Fruit fly (Drosophila melanogaster) whole organism, embryonic: ENCODE results near the gene CG1635.

Source experiments
- Atf6 ChIP-seq: fragments of 200-800 bp; sonication (Bioruptor generic); IDR thresholded peaks from 2 replicates; pipeline ENCODE4 v1.3.6; 2022; ENCODE audit warnings: missing biosample characterization, missing genetic modification characterization
- CG10274 ChIP-seq: fragments of 200-800 bp; sonication (Bioruptor generic); optimal IDR thresholded peaks from 3 replicates; lab custom pipeline; 2017; ENCODE audit warnings: missing biosample characterization, mild to moderate bottlenecking, missing genetic modification characterization
- CG11247 ChIP-seq: fragments of 200-800 bp; sonication (Bioruptor generic); IDR thresholded peaks from 2 replicates; pipeline ENCODE4 v1.3.6; 2022; ENCODE audit warnings: missing biosample characterization, missing genetic modification characterization
- CG11504 ChIP-seq: fragments of 200-800 bp; sonication (Bioruptor generic); optimal IDR thresholded peaks from 3 replicates; lab custom pipeline; 2019; ENCODE audit warnings: missing biosample characterization, mild to moderate bottlenecking, missing genetic modification characterization, moderate library complexity
- CG14050 ChIP-seq: fragments of 200-800 bp; sonication (Bioruptor generic); IDR thresholded peaks from 3 replicates; pipeline ENCODE4 v1.3.6; 2022; ENCODE audit warnings: missing biosample characterization, missing genetic modification characterization
- CG15479 ChIP-seq: fragments of 200-800 bp; sonication (Bioruptor generic); optimal IDR thresholded peaks from 3 replicates; lab custom pipeline; 2019; ENCODE audit warnings: missing biosample characterization, mild to moderate bottlenecking, missing genetic modification characterization, moderate library complexity
- CG17361 ChIP-seq: fragments of 200-800 bp; sonication (Bioruptor generic); IDR thresholded peaks from 3 replicates; pipeline ENCODE4 v1.3.6; 2022; ENCODE audit warnings: missing biosample characterization, missing genetic modification characterization
- CG2712 ChIP-seq: fragments of 200-800 bp; optimal IDR thresholded peaks from 3 replicates; lab custom pipeline; 2019; ENCODE audit warnings: missing biosample characterization, mild to moderate bottlenecking, missing genetic modification characterization, moderate library complexity
- CG31441 ChIP-seq: fragments of 200-800 bp; sonication (Bioruptor generic); IDR thresholded peaks from 2 replicates; pipeline ENCODE4 v1.3.6; 2022; ENCODE audit warnings: missing biosample characterization, missing genetic modification characterization
- CG3995 ChIP-seq: fragments of 200-800 bp; sonication (Bioruptor generic); optimal IDR thresholded peaks from 3 replicates; lab custom pipeline; 2016; ENCODE audit warnings: missing biosample characterization, missing genetic modification characterization
- CG42726 ChIP-seq: fragments of 200-800 bp; sonication (Bioruptor generic); IDR thresholded peaks from 2 replicates; pipeline ENCODE4 v1.3.6; 2022; ENCODE audit warnings: missing biosample characterization, missing genetic modification characterization; ENCODE audit not compliant: partially characterized antibody
- CG5180 ChIP-seq: fragments of 200-800 bp; sonication (Bioruptor generic); optimal IDR thresholded peaks from 3 replicates; lab custom pipeline; 2017; ENCODE audit warnings: missing biosample characterization, missing genetic modification characterization, mild to moderate bottlenecking, moderate library complexity, missing genetic modification reagents
- CG6254 ChIP-seq: fragments of 200-800 bp; sonication (Bioruptor generic); optimal IDR thresholded peaks from 3 replicates; lab custom pipeline; 2017; ENCODE audit warnings: mild to moderate bottlenecking, missing biosample characterization, missing genetic modification reagents, missing genetic modification characterization
- CG6765 ChIP-seq: fragments of 200-800 bp; sonication (Bioruptor generic); optimal IDR thresholded peaks from 3 replicates; lab custom pipeline; 2017; ENCODE audit warnings: missing biosample characterization, mild to moderate bottlenecking, missing genetic modification characterization
- CG6813 ChIP-seq: fragments of 200-800 bp; sonication (Bioruptor generic); optimal IDR thresholded peaks from 2 replicates; lab custom pipeline; 2017; ENCODE audit warnings: missing biosample characterization, missing genetic modification characterization, mild to moderate bottlenecking, moderate library complexity, missing genetic modification reagents
- CG7963 ChIP-seq: fragments of 200-800 bp; sonication (Bioruptor generic); IDR thresholded peaks from 3 replicates; pipeline ENCODE4 v1.3.6; 2022; ENCODE audit warnings: missing biosample characterization, missing genetic modification characterization; ENCODE audit not compliant: partially characterized antibody
- CHES-1-like ChIP-seq: fragments of 200-800 bp; sonication (Bioruptor generic); optimal IDR thresholded peaks from 2 replicates; lab custom pipeline; 2016; ENCODE audit warnings: missing biosample characterization, missing genetic modification characterization
- ERR ChIP-seq: fragments of 200-800 bp; sonication (Bioruptor generic); optimal IDR thresholded peaks from 2 replicates; lab custom pipeline; 2016; ENCODE audit warnings: missing biosample characterization, missing genetic modification characterization
- GATAe ChIP-seq: fragments of 200-800 bp; sonication (Bioruptor generic); conservative IDR thresholded peaks from 2 replicates; pipeline ENCODE4 v1.3.6; 2022; ENCODE audit warnings: missing biosample characterization, missing genetic modification characterization
- HLH3B ChIP-seq: fragments of 200-800 bp; sonication (Bioruptor generic); IDR thresholded peaks from 2 replicates; pipeline ENCODE4 v1.3.6; 2022; ENCODE audit warnings: missing biosample characterization, missing genetic modification characterization
- Lhr ChIP-seq: fragments of 200-800 bp; sonication (Bioruptor generic); optimal IDR thresholded peaks from 3 replicates; lab custom pipeline; 2017; ENCODE audit warnings: mild to moderate bottlenecking, missing biosample characterization, missing genetic modification reagents, missing genetic modification characterization
- Mes4 ChIP-seq: fragments of 200-800 bp; sonication (Bioruptor generic); optimal IDR thresholded peaks from 2 replicates; lab custom pipeline; 2016; ENCODE audit warnings: missing biosample characterization, missing genetic modification characterization
- NFAT ChIP-seq: fragments of 200-800 bp; sonication (Bioruptor generic); IDR thresholded peaks from 2 replicates; pipeline ENCODE4 v1.3.6; 2022; ENCODE audit warnings: missing biosample characterization, missing genetic modification characterization
- Nf-YA ChIP-seq: fragments of 200-800 bp; sonication (Bioruptor generic); IDR thresholded peaks from 2 replicates; pipeline ENCODE4 v1.3.6; 2022; ENCODE audit warnings: missing biosample characterization, missing genetic modification characterization
- PHDP ChIP-seq: fragments of 200-800 bp; sonication (Bioruptor generic); optimal IDR thresholded peaks from 3 replicates; lab custom pipeline; 2018; ENCODE audit warnings: missing biosample characterization, mild to moderate bottlenecking, missing genetic modification characterization, moderate library complexity
- Six4 ChIP-seq: fragments of 200-800 bp; sonication (Bioruptor generic); optimal IDR thresholded peaks from 2 replicates; lab custom pipeline; 2016; ENCODE audit warnings: missing biosample characterization, missing genetic modification characterization
- Stat92E ChIP-seq, 3 experiments: fragments of >200 bp in 2 of 3; fragments of 200-800 bp in 1 of 3; sonication (Bioruptor generic) in 1 of 3; optimal IDR thresholded peaks; 2 replicates each; lab custom pipeline; 2017 to 2019; ENCODE audit warnings: missing biosample characterization in 3 of 3, missing genetic modification characterization in 3 of 3, mild to moderate bottlenecking in 1 of 3, moderate library complexity in 1 of 3
- Vsx1 ChIP-seq: fragments of 200-800 bp; sonication (Bioruptor generic); optimal IDR thresholded peaks from 2 replicates; lab custom pipeline; 2017; ENCODE audit warnings: missing biosample characterization, mild to moderate bottlenecking, missing genetic modification characterization, missing genetic modification reagents
- bigmax ChIP-seq: fragments of 200-800 bp; sonication (Bioruptor generic); optimal IDR thresholded peaks from 2 replicates; lab custom pipeline; 2018; ENCODE audit warnings: missing biosample characterization, mild to moderate bottlenecking, missing genetic modification characterization
- cas ChIP-seq: fragments of 200-800 bp; sonication (Bioruptor generic); IDR thresholded peaks from 2 replicates; pipeline ENCODE4 v1.3.6; 2022; ENCODE audit warnings: missing biosample characterization, missing genetic modification characterization
- cato ChIP-seq: fragments of 200-800 bp; sonication (Bioruptor generic); optimal IDR thresholded peaks from 2 replicates; lab custom pipeline; 2016; ENCODE audit warnings: missing biosample characterization, missing genetic modification characterization, borderline replicate concordance
- crp ChIP-seq, 2 experiments: fragments of 200-800 bp; sonication (Bioruptor generic); optimal IDR thresholded peaks; 2 replicates in 1 of 2; 3 replicates in 1 of 2; lab custom pipeline; 2017; ENCODE audit warnings: missing biosample characterization in 2 of 2, missing genetic modification characterization in 2 of 2, mild to moderate bottlenecking in 1 of 2, moderate library complexity in 1 of 2
- dati ChIP-seq: fragments of 200-800 bp; sonication (Bioruptor generic); IDR thresholded peaks from 2 replicates; pipeline ENCODE4 v1.3.6; 2022; ENCODE audit warnings: missing biosample characterization, missing genetic modification characterization
- fru ChIP-seq: fragments of >200 bp; optimal IDR thresholded peaks from 2 replicates; lab custom pipeline; 2017
- lmd ChIP-seq: fragments of 200-800 bp; sonication (Bioruptor generic); IDR thresholded peaks from 2 replicates; pipeline ENCODE4 v1.3.6; 2022; ENCODE audit warnings: missing biosample characterization, missing genetic modification characterization
- lov ChIP-seq, 2 experiments: fragments of 200-800 bp in 1 of 2; fragments of >200 bp in 1 of 2; sonication (Bioruptor generic) in 1 of 2; IDR thresholded peaks in 1 of 2; optimal IDR thresholded peaks in 1 of 2; 2 replicates in 1 of 2; 3 replicates in 1 of 2; pipeline versions ENCODE4 v1.3.6 to Lab custom; 2017 to 2022; ENCODE audit warnings: missing biosample characterization in 1 of 2, missing genetic modification characterization in 1 of 2
- oc ChIP-seq: fragments of 200-800 bp; sonication (Bioruptor generic); optimal IDR thresholded peaks from 2 replicates; lab custom pipeline; 2018; ENCODE audit warnings: missing biosample characterization, mild to moderate bottlenecking, missing genetic modification characterization, moderate library complexity
- org-1 ChIP-seq: fragments of 200-800 bp; sonication (Bioruptor generic); optimal IDR thresholded peaks from 2 replicates; lab custom pipeline; 2017; ENCODE audit warnings: missing biosample characterization, missing genetic modification characterization
- pfk ChIP-seq: fragments of 200-800 bp; sonication (Bioruptor generic); optimal IDR thresholded peaks from 2 replicates; lab custom pipeline; 2018; ENCODE audit warnings: missing biosample characterization, mild to moderate bottlenecking, missing genetic modification characterization, moderate library complexity
- psq ChIP-seq: fragments of 200-800 bp; sonication (Bioruptor generic); optimal IDR thresholded peaks from 2 replicates; lab custom pipeline; 2017; ENCODE audit warnings: missing biosample characterization, missing genetic modification characterization
- sc ChIP-seq, 3 experiments: fragments of >200 bp in 2 of 3; fragments of 200-800 bp in 1 of 3; sonication (Bioruptor generic) in 1 of 3; optimal IDR thresholded peaks; 2 replicates in 2 of 3; 3 replicates in 1 of 3; lab custom pipeline; 2017; ENCODE audit warnings: mild to moderate bottlenecking in 1 of 3, missing biosample characterization in 1 of 3, missing genetic modification characterization in 1 of 3, missing genetic modification reagents in 1 of 3
- sima ChIP-seq: fragments of 200-800 bp; sonication (Bioruptor generic); optimal IDR thresholded peaks from 2 replicates; lab custom pipeline; 2016; ENCODE audit warnings: missing biosample characterization, missing genetic modification characterization
- so ChIP-seq: fragments of 200-800 bp; sonication (Bioruptor generic); IDR thresholded peaks from 3 replicates; pipeline ENCODE4 v1.3.6; 2022; ENCODE audit warnings: missing biosample characterization, missing genetic modification characterization
- ssp ChIP-seq: fragments of 200-800 bp; sonication (Bioruptor generic); IDR thresholded peaks from 2 replicates; pipeline ENCODE4 v1.3.6; 2022; ENCODE audit warnings: missing biosample characterization, missing genetic modification characterization
- tna ChIP-seq: fragments of 200-800 bp; sonication (Bioruptor generic); IDR thresholded peaks from 2 replicates; pipeline ENCODE4 v1.3.6; 2022; ENCODE audit warnings: missing biosample characterization, missing genetic modification characterization; ENCODE audit not compliant: partially characterized antibody
- toy ChIP-seq: fragments of 200-800 bp; sonication (Bioruptor generic); IDR thresholded peaks from 2 replicates; pipeline ENCODE4 v1.3.6; 2022; ENCODE audit warnings: missing biosample characterization, missing genetic modification characterization
- ttk ChIP-seq: fragments of 200-800 bp; sonication (Bioruptor generic); IDR thresholded peaks from 2 replicates; pipeline ENCODE4 v2.1.2; 2022; ENCODE audit warnings: missing biosample characterization, missing genetic modification characterization
- zfh1 ChIP-seq: fragments of 200-800 bp; sonication (Bioruptor generic); IDR thresholded peaks from 3 replicates; pipeline ENCODE4 v1.3.6; 2022; ENCODE audit warnings: missing biosample characterization, missing genetic modification characterization
- zfh2 ChIP-seq: fragments of 200-800 bp; sonication (Bioruptor generic); optimal IDR thresholded peaks from 2 replicates; lab custom pipeline; 2016; ENCODE audit warnings: missing biosample characterization, missing genetic modification characterization

CG1635 gene

DNA sequence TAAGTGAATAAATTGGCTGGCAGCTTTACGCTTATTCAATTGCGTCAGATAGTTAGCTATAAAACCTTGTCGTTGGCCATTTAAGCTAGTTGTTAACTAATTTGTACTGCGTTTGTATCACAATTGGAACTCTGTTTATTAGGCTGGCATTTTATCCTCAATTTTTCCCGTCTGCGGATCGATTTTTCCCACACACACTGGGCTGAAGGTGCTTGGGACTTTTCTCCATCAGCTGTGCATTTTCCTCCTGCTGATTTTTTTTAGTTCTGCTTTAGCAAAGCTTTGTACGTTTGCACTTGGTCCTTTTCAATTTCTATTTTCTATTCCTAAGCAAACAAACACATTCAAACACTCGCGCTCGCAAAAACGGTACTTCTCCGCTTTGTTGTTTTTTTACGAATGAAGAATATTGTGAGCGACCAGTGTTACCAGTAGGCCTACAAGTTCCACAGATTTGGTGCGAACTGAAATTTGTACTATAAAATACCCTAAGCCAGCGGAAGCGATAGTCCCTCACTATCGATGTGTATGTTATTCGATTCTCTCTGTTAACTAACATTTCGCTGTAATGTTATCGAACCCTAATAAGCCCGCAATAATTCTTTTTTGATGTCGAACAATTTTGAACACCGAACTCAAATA, 21.1 kb downstream of the CG1635 start (continued):
- TF ChIP-seq CG11504 (tag; lab: Kevin White, UChicago) (peak; percentile 24), HLH3B (no peak), crp (GFP tag; optimal IDR thresholded peaks at IDR 0.05; lab: Kevin White, UChicago) (peak in 1 of 2 experiments; percentile 26), CG17361 (no peak), CG14050 (GFP tag; lab: Robert Waterston, UW) (no peak), Mes4 (GFP tag; lab: Kevin White, UChicago) (peak; percentile 17), sima (GFP tag; lab: Kevin White, UChicago) (no peak), CG2712 (tag; lab: Kevin White, UChicago) (peak; percentile 40), cato (GFP tag; lab: Kevin White, UChicago) (no peak), NFAT (GFP tag; lab: Robert Waterston, UW) (no peak), tna (GFP tag; lab: Robert Waterston, UW) (no peak), Vsx1 (GFP tag; lab: Kevin White, UChicago) (no peak), CG6765 (GFP tag; lab: Kevin White, UChicago) (peak; percentile 47), fru (lab: Kevin White, UChicago) (no peak), CG42726 (GFP tag; lab: Robert Waterston, UW) (no peak), Lhr (GFP tag; lab: Kevin White, UChicago) (peak; percentile 33), Six4 (GFP tag; lab: Kevin White, UChicago) (no peak), dati (GFP tag; lab: Robert Waterston, UW) (no peak), zfh2 (GFP tag; lab: Kevin White, UChicago) (peak; percentile 27), lmd (GFP tag; lab: Robert Waterston, UW) (no peak), ttk (GFP tag; lab: Robert Waterston, UW) (no peak), CG7963 (GFP tag; lab: Robert Waterston, UW) (no peak), Stat92E (GFP tag; optimal IDR thresholded peaks at IDR 0.05; lab: Kevin White, UChicago) (peak in 1 of 3 experiments; percentile 48), toy (no peak), CG3995 (GFP tag; lab: Kevin White, UChicago) (no peak), GATAe (GFP tag; lab: Robert Waterston, UW) (no peak), CG5180 (GFP tag; lab: Kevin White, UChicago) (no peak), ERR (GFP tag; lab: Kevin White, UChicago) (no peak), org-1 (GFP tag; lab: Kevin White, UChicago) (no peak), sc (optimal IDR thresholded peaks at IDR 0.05; lab: Kevin White, UChicago) (no peak), sc (GFP tag; optimal IDR thresholded peaks at IDR 0.05; lab: Kevin White, UChicago) (no peak), CG11247 (GFP tag; lab: Robert Waterston, UW) (no peak), Atf6 (GFP tag; lab: Robert Waterston, UW) (no peak), bigmax (GFP tag; lab: Kevin White, UChicago) (peak; percentile 52), CHES-1-like (GFP tag; lab: Kevin White, UChicago) (peak; percentile 56), zfh1 (GFP tag; lab: Robert Waterston, UW) (no peak), so (GFP tag; lab: Robert Waterston, UW) (no peak), CG31441 (GFP tag; lab: Robert Waterston, UW) (no peak), lov (optimal IDR thresholded peaks at IDR 0.05; lab: Kevin White, UChicago) (no peak), lov (GFP tag; IDR thresholded peaks at IDR 0.05; lab: Robert Waterston, UW) (no peak), CG10274 (GFP tag; lab: Kevin White, UChicago) (no peak), CG15479 (GFP tag; lab: Kevin White, UChicago) (no peak), psq (GFP tag; lab: Kevin White, UChicago) (no peak), Nf-YA (GFP tag; lab: Robert Waterston, UW) (no peak), ssp (GFP tag; lab: Robert Waterston, UW) (no peak), oc (tag; lab: Kevin White, UChicago) (peak; percentile 74), pfk (GFP tag; lab: Kevin White, UChicago) (peak; percentile 80), PHDP (tag; lab: Kevin White, UChicago) (peak; percentile 49), cas (no peak), CG6813 (GFP tag; lab: Kevin White, UChicago) (no peak), CG6254 (GFP tag; lab: Kevin White, UChicago) (no peak)
